Worm (Caenorhabditis elegans) whole organism, early embryonic: ENCODE measurements around the gene Y54G2A.26.

Source experiments
- F13C5.2 ChIP-seq: sonication (generic microtip); optimal IDR thresholded peaks from 2 replicates; lab custom pipeline; 2017; ENCODE audit warnings: mild to moderate bottlenecking, missing genetic modification characterization, inconsistent platforms, missing compliant biosample characterization
- aly-1 ChIP-seq: sonication (generic microtip); optimal IDR thresholded peaks from 2 replicates; lab custom pipeline; 2016; ENCODE audit warnings: missing genetic modification characterization, missing compliant biosample characterization
- ama-1 ChIP-seq: fragments of 150-350 bp; optimal IDR thresholded peaks from 2 replicates; lab custom pipeline; 2014
- ets-7 ChIP-seq: sonication (generic microtip); optimal IDR thresholded peaks from 2 replicates; lab custom pipeline; 2016; ENCODE audit warnings: missing genotype, missing genetic modification characterization, missing compliant biosample characterization
- flt-1 ChIP-seq: fragments of 200-800 bp; sonication (Bioruptor generic); IDR thresholded peaks from 2 replicates; pipeline ENCODE4 v1.3.6; 2022; ENCODE audit warnings: missing genetic modification characterization, missing compliant biosample characterization
- hmg-4 ChIP-seq: fragments of 200-800 bp; sonication (Bioruptor generic); optimal IDR thresholded peaks from 2 replicates; lab custom pipeline; 2018; ENCODE audit warnings: mild to moderate bottlenecking, missing genetic modification characterization, missing compliant biosample characterization
- hnd-1 ChIP-seq: sonication (generic microtip); optimal IDR thresholded peaks from 2 replicates; lab custom pipeline; 2016; ENCODE audit warnings: missing genetic modification characterization, missing compliant biosample characterization
- sea-1 ChIP-seq: fragments of 200-800 bp; sonication (Bioruptor generic); conservative IDR thresholded peaks from 2 replicates; pipeline ENCODE4 v1.3.6; 2022; ENCODE audit warnings: missing genetic modification characterization, missing compliant biosample characterization
- tbx-11 ChIP-seq: fragments of 200-800 bp; sonication (Bioruptor generic); IDR thresholded peaks from 2 replicates; pipeline ENCODE4 v1.3.6; 2022; ENCODE audit warnings: missing genetic modification characterization, missing compliant biosample characterization

DNA sequence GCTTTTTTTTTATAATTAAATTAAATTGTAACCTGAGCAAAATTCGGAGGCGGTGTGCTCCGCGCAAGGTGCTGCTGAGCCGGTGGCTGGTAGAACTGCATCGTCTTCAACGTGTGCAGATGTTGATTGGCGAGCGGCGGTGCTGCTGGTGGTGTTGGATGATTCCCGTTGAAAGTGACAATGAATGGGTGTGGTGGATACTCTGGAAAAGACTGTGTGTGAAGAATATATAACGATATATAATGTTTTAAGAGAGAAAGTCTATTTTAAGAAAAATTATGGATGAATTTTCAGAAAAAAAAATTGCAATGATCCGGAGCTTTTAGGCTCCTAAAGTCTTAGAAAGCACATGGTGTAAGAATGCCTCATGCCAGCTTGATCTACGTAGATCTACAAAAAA is at the start of gene Y54G2A.26:
- no peak for TF ChIP-seq flt-1 (GFP tag; lab: Robert Waterston, UW)
- TF ChIP-seq tbx-11 (GFP tag; lab: Robert Waterston, UW), result no peak
- TF ChIP-seq ama-1, result no peak
- no peak for TF ChIP-seq F13C5.2
- TF ChIP-seq hnd-1 (tag; lab: Kevin White, UChicago), result no peak
- no peak for TF ChIP-seq sea-1
- TF ChIP-seq ets-7 (tag; lab: Kevin White, UChicago), result no peak
- no peak for TF ChIP-seq hmg-4
- no peak for TF ChIP-seq aly-1 (tag; lab: Kevin White, UChicago)
